Fruit fly (Drosophila melanogaster) whole organism, embryonic: ENCODE data around the gene CG13297.

Source experiments
- ATbp ChIP-seq: fragments of 200-800 bp; sonication (Bioruptor generic); optimal IDR thresholded peaks from 2 replicates; lab custom pipeline; 2017; ENCODE audit warnings: missing biosample characterization, mild to moderate bottlenecking, missing genetic modification characterization, missing genetic modification reagents
- Aef1 ChIP-seq: fragments of 200-800 bp; sonication (Bioruptor generic); IDR thresholded peaks from 3 replicates; pipeline ENCODE4 v1.3.6; 2022; ENCODE audit warnings: missing biosample characterization, missing genetic modification characterization
- Atf-2 ChIP-seq: fragments of 200-800 bp; sonication (Bioruptor generic); optimal IDR thresholded peaks from 2 replicates; lab custom pipeline; 2016; ENCODE audit warnings: missing biosample characterization, missing genetic modification characterization
- Awh ChIP-seq: fragments of 200-800 bp; sonication (Bioruptor generic); IDR thresholded peaks from 2 replicates; pipeline ENCODE4, ENCODE4 v1.3.6; 2022; ENCODE audit warnings: missing biosample characterization, missing genetic modification characterization
- C15 ChIP-seq: fragments of 200-800 bp; sonication (Bioruptor generic); IDR thresholded peaks from 3 replicates; pipeline ENCODE4 v1.3.6; 2022; ENCODE audit warnings: missing biosample characterization, missing genetic modification characterization
- CG10209 ChIP-seq: fragments of 200-800 bp; sonication (Bioruptor generic); optimal IDR thresholded peaks from 3 replicates; lab custom pipeline; 2017; ENCODE audit warnings: missing biosample characterization, mild to moderate bottlenecking, missing genetic modification characterization, missing genetic modification reagents
- CG10654 ChIP-seq: fragments of 200-800 bp; sonication (Bioruptor generic); optimal IDR thresholded peaks from 2 replicates; lab custom pipeline; 2016; ENCODE audit warnings: missing biosample characterization, missing genetic modification characterization
- CG11093 ChIP-seq: fragments of 200-800 bp; sonication (Bioruptor generic); IDR thresholded peaks from 3 replicates; pipeline ENCODE4 v1.3.6; 2022; ENCODE audit warnings: missing biosample characterization, missing genetic modification characterization
- CG12299 ChIP-seq: fragments of 200-800 bp; sonication (Bioruptor generic); optimal IDR thresholded peaks from 2 replicates; lab custom pipeline; 2018; ENCODE audit warnings: missing biosample characterization, mild to moderate bottlenecking, missing genetic modification characterization
- CG13624 ChIP-seq: fragments of 200-800 bp; sonication (Bioruptor generic); optimal IDR thresholded peaks from 2 replicates; lab custom pipeline; 2016; ENCODE audit warnings: missing biosample characterization, missing genetic modification characterization
- CG15696 ChIP-seq: fragments of 200-800 bp; sonication (Bioruptor generic); optimal IDR thresholded peaks from 2 replicates; lab custom pipeline; 2019; ENCODE audit warnings: missing biosample characterization, mild to moderate bottlenecking, missing genetic modification characterization, moderate library complexity
- CG1603 ChIP-seq: fragments of 200-800 bp; sonication (Bioruptor generic); optimal IDR thresholded peaks from 2 replicates; lab custom pipeline; 2019; ENCODE audit warnings: missing biosample characterization, mild to moderate bottlenecking, missing genetic modification characterization, moderate library complexity
- CG17612 ChIP-seq: fragments of 200-800 bp; sonication (Bioruptor generic); IDR thresholded peaks from 2 replicates; pipeline ENCODE4 v1.3.6; 2022; ENCODE audit warnings: missing biosample characterization, missing genetic modification characterization
- CG17829 ChIP-seq: fragments of 200-800 bp; optimal IDR thresholded peaks from 2 replicates; lab custom pipeline; 2019; ENCODE audit warnings: missing biosample characterization, mild to moderate bottlenecking, missing genetic modification characterization, moderate library complexity
- CG1792 ChIP-seq: fragments of 200-800 bp; sonication (Bioruptor generic); optimal IDR thresholded peaks from 2 replicates; lab custom pipeline; 2016; ENCODE audit warnings: missing biosample characterization, missing genetic modification characterization
- CG18476 ChIP-seq: fragments of 200-800 bp; sonication (Bioruptor generic); optimal IDR thresholded peaks from 2 replicates; lab custom pipeline; 2016; ENCODE audit warnings: missing biosample characterization, mild to moderate bottlenecking, missing genetic modification characterization
- CG2116 ChIP-seq: fragments of 200-800 bp; sonication (Bioruptor generic); optimal IDR thresholded peaks from 3 replicates; lab custom pipeline; 2018; ENCODE audit warnings: missing biosample characterization, mild to moderate bottlenecking, missing genetic modification characterization
- CG30403 ChIP-seq: fragments of 200-800 bp; sonication (Bioruptor generic); optimal IDR thresholded peaks from 3 replicates; lab custom pipeline; 2016; ENCODE audit warnings: missing biosample characterization, missing genetic modification characterization
- CG3065 ChIP-seq: fragments of 200-800 bp; sonication (Bioruptor generic); optimal IDR thresholded peaks from 2 replicates; lab custom pipeline; 2016; ENCODE audit warnings: missing biosample characterization, missing genetic modification characterization
- CG31441 ChIP-seq: fragments of 200-800 bp; sonication (Bioruptor generic); IDR thresholded peaks from 2 replicates; pipeline ENCODE4 v1.3.6; 2022; ENCODE audit warnings: missing biosample characterization, missing genetic modification characterization
- CG32772 ChIP-seq: fragments of 200-800 bp; sonication (Bioruptor generic); IDR thresholded peaks from 2 replicates; pipeline ENCODE4 v1.3.6; 2022; ENCODE audit warnings: missing biosample characterization, missing genetic modification characterization
- CG3407 ChIP-seq: fragments of 200-800 bp; sonication (Bioruptor generic); optimal IDR thresholded peaks from 2 replicates; lab custom pipeline; 2018; ENCODE audit warnings: missing biosample characterization, mild to moderate bottlenecking, missing genetic modification characterization
- CG3995 ChIP-seq: fragments of 200-800 bp; sonication (Bioruptor generic); optimal IDR thresholded peaks from 3 replicates; lab custom pipeline; 2016; ENCODE audit warnings: missing biosample characterization, missing genetic modification characterization
- CG8290 ChIP-seq, 3 experiments: fragments of 200-800 bp; sonication (Bioruptor generic); optimal IDR thresholded peaks; 2 replicates each; lab custom pipeline; 2016 to 2019; ENCODE audit warnings: missing biosample characterization in 3 of 3, missing genetic modification characterization in 3 of 3, mild to moderate bottlenecking in 2 of 3, moderate library complexity in 1 of 3
- CG9876 ChIP-seq: fragments of 200-800 bp; sonication (Bioruptor generic); optimal IDR thresholded peaks from 2 replicates; lab custom pipeline; 2016; ENCODE audit warnings: missing biosample characterization, missing genetic modification characterization
- CkIIα-i1 ChIP-seq: fragments of 200-800 bp; sonication (Bioruptor generic); IDR thresholded peaks from 2 replicates; pipeline ENCODE4 v1.3.6; 2022; ENCODE audit warnings: missing biosample characterization, missing genetic modification characterization
- D19A ChIP-seq: fragments of 200-800 bp; optimal IDR thresholded peaks from 3 replicates; lab custom pipeline; 2019; ENCODE audit warnings: missing biosample characterization, mild to moderate bottlenecking, missing genetic modification characterization, moderate library complexity
- Dp ChIP-seq: fragments of 200-800 bp; sonication (Bioruptor generic); optimal IDR thresholded peaks from 2 replicates; lab custom pipeline; 2018; ENCODE audit warnings: missing biosample characterization, mild to moderate bottlenecking, missing genetic modification characterization, moderate library complexity
- Drgx ChIP-seq: fragments of 200-800 bp; sonication (Bioruptor generic); IDR thresholded peaks from 2 replicates; pipeline ENCODE4 v1.3.6; 2022; ENCODE audit warnings: missing biosample characterization, missing genetic modification characterization
- ERR ChIP-seq: fragments of 200-800 bp; sonication (Bioruptor generic); optimal IDR thresholded peaks from 2 replicates; lab custom pipeline; 2016; ENCODE audit warnings: missing biosample characterization, missing genetic modification characterization
- Elba2 ChIP-seq: fragments of 200-800 bp; sonication (Bioruptor generic); optimal IDR thresholded peaks from 3 replicates; lab custom pipeline; 2016; ENCODE audit warnings: missing biosample characterization, missing genetic modification characterization
- Hey ChIP-seq: fragments of 200-800 bp; sonication (Bioruptor generic); optimal IDR thresholded peaks from 3 replicates; lab custom pipeline; 2018; ENCODE audit warnings: missing biosample characterization, mild to moderate bottlenecking, missing genetic modification characterization
- Hmr ChIP-seq: fragments of 200-800 bp; sonication (Bioruptor generic); optimal IDR thresholded peaks from 3 replicates; lab custom pipeline; 2017; ENCODE audit warnings: mild to moderate bottlenecking, missing biosample characterization, missing genetic modification reagents, missing genetic modification characterization
- Oaz ChIP-seq: fragments of 200-800 bp; sonication (Bioruptor generic); IDR thresholded peaks from 2 replicates; pipeline ENCODE4 v1.3.6; 2022; ENCODE audit warnings: missing biosample characterization, missing genetic modification characterization
- PHDP ChIP-seq: fragments of 200-800 bp; sonication (Bioruptor generic); optimal IDR thresholded peaks from 3 replicates; lab custom pipeline; 2018; ENCODE audit warnings: missing biosample characterization, mild to moderate bottlenecking, missing genetic modification characterization, moderate library complexity
- Ravus ChIP-seq: fragments of 200-800 bp; sonication (Bioruptor generic); IDR thresholded peaks from 2 replicates; pipeline ENCODE4 v1.3.6; 2022; ENCODE audit warnings: missing biosample characterization, missing genetic modification characterization
- Rx ChIP-seq: fragments of 200-800 bp; sonication (Bioruptor generic); IDR thresholded peaks from 2 replicates; pipeline ENCODE4 v1.3.6; 2022; ENCODE audit warnings: missing biosample characterization, missing genetic modification characterization
- Sox102F ChIP-seq: fragments of 200-800 bp; sonication (Bioruptor generic); optimal IDR thresholded peaks from 2 replicates; lab custom pipeline; 2018; ENCODE audit warnings: missing biosample characterization, mild to moderate bottlenecking, missing genetic modification characterization, moderate library complexity
- YL-1 ChIP-seq: fragments of 200-800 bp; sonication (Bioruptor generic); optimal IDR thresholded peaks from 3 replicates; lab custom pipeline; 2017; ENCODE audit warnings: missing biosample characterization, mild to moderate bottlenecking, missing genetic modification characterization
- aop ChIP-seq: fragments of 200-800 bp; sonication (Bioruptor generic); IDR thresholded peaks from 2 replicates; pipeline ENCODE4 v1.3.6; 2022; ENCODE audit warnings: missing biosample characterization, missing genetic modification characterization
- caup ChIP-seq: fragments of 200-800 bp; sonication (Bioruptor generic); optimal IDR thresholded peaks from 3 replicates; lab custom pipeline; 2017; ENCODE audit warnings: missing biosample characterization, mild to moderate bottlenecking, missing genetic modification characterization, moderate library complexity; ENCODE audit not compliant: severe bottlenecking
- emc ChIP-seq: fragments of 200-800 bp; sonication (Bioruptor generic); optimal IDR thresholded peaks from 2 replicates; lab custom pipeline; 2016; ENCODE audit warnings: missing biosample characterization, missing genetic modification characterization
- grau ChIP-seq: fragments of 200-800 bp; optimal IDR thresholded peaks from 3 replicates; lab custom pipeline; 2019; ENCODE audit warnings: missing biosample characterization, mild to moderate bottlenecking, missing genetic modification characterization, moderate library complexity
- gt ChIP-seq: fragments of 200-800 bp; sonication (Bioruptor generic); IDR thresholded peaks from 2 replicates; pipeline ENCODE4 v1.3.6; 2022; ENCODE audit warnings: missing biosample characterization, missing genetic modification characterization
- lov ChIP-seq, 2 experiments: fragments of 200-800 bp in 1 of 2; fragments of >200 bp in 1 of 2; sonication (Bioruptor generic) in 1 of 2; IDR thresholded peaks in 1 of 2; optimal IDR thresholded peaks in 1 of 2; 2 replicates in 1 of 2; 3 replicates in 1 of 2; pipeline versions ENCODE4 v1.3.6 to Lab custom; 2017 to 2022; ENCODE audit warnings: missing biosample characterization in 1 of 2, missing genetic modification characterization in 1 of 2
- scrt ChIP-seq: fragments of 200-800 bp; sonication (Bioruptor generic); optimal IDR thresholded peaks from 2 replicates; lab custom pipeline; 2018; ENCODE audit warnings: missing biosample characterization, mild to moderate bottlenecking, missing genetic modification characterization, moderate library complexity
- sens-2 ChIP-seq: fragments of 200-800 bp; sonication (Bioruptor generic); IDR thresholded peaks from 2 replicates; pipeline ENCODE4 v1.3.6; 2022; ENCODE audit warnings: missing biosample characterization, missing genetic modification characterization
- slbo ChIP-seq: fragments of 200-800 bp; sonication (Bioruptor generic); IDR thresholded peaks from 2 replicates; pipeline ENCODE4 v1.3.6; 2022; ENCODE audit warnings: missing biosample characterization, missing genetic modification characterization
- sob ChIP-seq: fragments of 200-800 bp; sonication (Bioruptor generic); IDR thresholded peaks from 2 replicates; pipeline ENCODE4 v1.3.6; 2022; ENCODE audit warnings: missing biosample characterization, missing genetic modification characterization
- stc ChIP-seq: fragments of 200-800 bp; sonication (Bioruptor generic); IDR thresholded peaks from 2 replicates; pipeline ENCODE4 v1.3.6; 2022; ENCODE audit warnings: missing biosample characterization, missing genetic modification characterization

Gene CG13297

dm6 chr3L:6184884-6185438 is 27.8 kb upstream of the CG13297 start, which contains the start of the genes D19B and CG43293 (continued):
- TF ChIP-seq Elba2 (GFP tag; lab: Kevin White, UChicago) (peak; percentile 62), Hmr (GFP tag; lab: Kevin White, UChicago) (peak; percentile 90), CG17612 (GFP tag; lab: Robert Waterston, UW) (peak; percentile 66), ERR (GFP tag; lab: Kevin White, UChicago) (peak; percentile 90), stc (peak; percentile 87), CG9876 (GFP tag; lab: Kevin White, UChicago) (peak; percentile 78), CG8290 (GFP tag; optimal IDR thresholded peaks at IDR 0.05; lab: Kevin White, UChicago) (peak; percentile 74), CG8290 (tag; optimal IDR thresholded peaks at IDR 0.05; lab: Kevin White, UChicago) (peak in 1 of 2 experiments; percentile 98), CG17829 (tag; lab: Kevin White, UChicago) (peak; percentile 89), CG31441 (peak; percentile 79), PHDP (tag; lab: Kevin White, UChicago) (peak; percentile 88), aop (GFP tag; lab: Robert Waterston, UW) (peak; percentile 77), CG10654 (GFP tag; lab: Kevin White, UChicago) (peak; percentile 86), CkIIα-i1 (GFP tag; lab: Robert Waterston, UW) (peak; percentile 43; the same call in 1 of the 2 replicates), CG3995 (GFP tag; lab: Kevin White, UChicago) (peak; percentile 33), D19A (peak; percentile 94), Hey (tag; lab: Kevin White, UChicago) (peak; percentile 23), grau (tag; lab: Kevin White, UChicago) (peak; percentile 85), Ravus (GFP tag; lab: Robert Waterston, UW) (peak; percentile 61), scrt (peak; percentile 73), CG3407 (GFP tag; lab: Kevin White, UChicago) (peak; percentile 65), CG15696 (tag; lab: Kevin White, UChicago) (peak; percentile 58), Dp (GFP tag; lab: Kevin White, UChicago) (peak; percentile 25), caup (peak; percentile 88), CG12299 (tag; lab: Kevin White, UChicago) (peak; percentile 69), CG18476 (GFP tag; lab: Kevin White, UChicago) (peak; percentile 74), CG3065 (GFP tag; lab: Kevin White, UChicago) (peak; percentile 90), CG10209 (peak; percentile 91), Rx (GFP tag; lab: Robert Waterston, UW) (peak; percentile 84), Awh (GFP tag; lab: Robert Waterston, UW) (peak; percentile 93), ATbp (GFP tag; lab: Kevin White, UChicago) (peak; percentile 76), CG13624 (GFP tag; lab: Kevin White, UChicago) (peak; percentile 90), lov (optimal IDR thresholded peaks at IDR 0.05; lab: Kevin White, UChicago) (no peak), lov (GFP tag; IDR thresholded peaks at IDR 0.05; lab: Robert Waterston, UW) (peak; percentile 71; the same call in 2 of the 3 replicates), slbo (GFP tag; lab: Robert Waterston, UW) (peak; percentile 97), C15 (GFP tag; lab: Robert Waterston, UW) (peak; percentile 89), CG1792 (GFP tag; lab: Kevin White, UChicago) (peak; percentile 79), Atf-2 (GFP tag; lab: Kevin White, UChicago) (peak; percentile 73), CG2116 (GFP tag; lab: Kevin White, UChicago) (peak; percentile 64), gt (GFP tag; lab: Robert Waterston, UW) (no peak), CG11093 (peak; percentile 82; the same call in 2 of the 3 replicates), Drgx (peak; percentile 92), sob (peak; percentile 87), sens-2 (GFP tag; lab: Robert Waterston, UW) (peak; percentile 64), CG32772 (GFP tag; lab: Robert Waterston, UW) (peak; percentile 85), CG1603 (tag; lab: Kevin White, UChicago) (peak; percentile 91), Oaz (GFP tag; lab: Robert Waterston, UW) (peak; percentile 66), CG30403 (GFP tag; lab: Kevin White, UChicago) (peak; percentile 92), emc (GFP tag; lab: Kevin White, UChicago) (peak; percentile 31), Aef1 (GFP tag; lab: Robert Waterston, UW) (peak; percentile 88), YL-1 (GFP tag; lab: Kevin White, UChicago) (peak; percentile 95), Sox102F (peak; percentile 89)
